Fruit fly (Drosophila melanogaster) whole organism, embryonic: ENCODE results near the gene Pex3.

Source experiments
- CG10147 ChIP-seq: fragments of 200-800 bp; sonication (Bioruptor generic); optimal IDR thresholded peaks from 2 replicates; lab custom pipeline; 2019; ENCODE audit warnings: missing biosample characterization, mild to moderate bottlenecking, missing genetic modification characterization, moderate library complexity
- CG12299 ChIP-seq: fragments of 200-800 bp; sonication (Bioruptor generic); optimal IDR thresholded peaks from 2 replicates; lab custom pipeline; 2018; ENCODE audit warnings: missing biosample characterization, mild to moderate bottlenecking, missing genetic modification characterization
- CG12769 ChIP-seq: fragments of 200-800 bp; sonication (Bioruptor generic); optimal IDR thresholded peaks from 2 replicates; lab custom pipeline; 2019; ENCODE audit warnings: missing biosample characterization, mild to moderate bottlenecking, missing genetic modification characterization, moderate library complexity
- CG13296 ChIP-seq: fragments of 200-800 bp; sonication (Bioruptor generic); optimal IDR thresholded peaks from 3 replicates; lab custom pipeline; 2018; ENCODE audit warnings: missing biosample characterization, mild to moderate bottlenecking, missing genetic modification characterization
- CG15269 ChIP-seq: fragments of 200-800 bp; sonication (Bioruptor generic); optimal IDR thresholded peaks from 2 replicates; lab custom pipeline; 2018; ENCODE audit warnings: missing biosample characterization, mild to moderate bottlenecking, missing genetic modification characterization, moderate library complexity
- CG15479 ChIP-seq: fragments of 200-800 bp; sonication (Bioruptor generic); optimal IDR thresholded peaks from 3 replicates; lab custom pipeline; 2019; ENCODE audit warnings: missing biosample characterization, mild to moderate bottlenecking, missing genetic modification characterization, moderate library complexity
- CG2875 ChIP-seq: fragments of 200-800 bp; sonication (Bioruptor generic); optimal IDR thresholded peaks from 2 replicates; lab custom pipeline; 2017; ENCODE audit warnings: missing biosample characterization, mild to moderate bottlenecking, missing genetic modification characterization, missing genetic modification reagents
- CG3726 ChIP-seq: fragments of 200-800 bp; sonication (Bioruptor generic); IDR thresholded peaks from 3 replicates; pipeline ENCODE4, ENCODE4 v1.3.6; 2022; ENCODE audit warnings: missing biosample characterization, missing genetic modification characterization
- CG42726 ChIP-seq: fragments of 200-800 bp; sonication (Bioruptor generic); IDR thresholded peaks from 2 replicates; pipeline ENCODE4 v1.3.6; 2022; ENCODE audit warnings: missing biosample characterization, missing genetic modification characterization; ENCODE audit not compliant: partially characterized antibody
- CG4424 ChIP-seq: fragments of 200-800 bp; sonication (Bioruptor generic); optimal IDR thresholded peaks from 3 replicates; lab custom pipeline; 2016; ENCODE audit warnings: missing biosample characterization, missing genetic modification characterization
- CG6254 ChIP-seq: fragments of 200-800 bp; sonication (Bioruptor generic); optimal IDR thresholded peaks from 3 replicates; lab custom pipeline; 2017; ENCODE audit warnings: mild to moderate bottlenecking, missing biosample characterization, missing genetic modification reagents, missing genetic modification characterization
- D ChIP-seq, 2 experiments: fragments of 200-800 bp in 1 of 2; fragments of >200 bp in 1 of 2; sonication (Bioruptor generic) in 1 of 2; optimal IDR thresholded peaks; 2 replicates in 1 of 2; 3 replicates in 1 of 2; lab custom pipeline; 2017; ENCODE audit warnings: mild to moderate bottlenecking in 1 of 2, missing biosample characterization in 1 of 2, missing genetic modification characterization in 1 of 2, missing genetic modification reagents in 1 of 2
- Dip2 ChIP-seq: fragments of 200-800 bp; sonication (Bioruptor generic); IDR thresholded peaks from 2 replicates; pipeline ENCODE4 v1.3.6; 2022; ENCODE audit warnings: missing biosample characterization, missing genetic modification characterization
- Ets97D ChIP-seq: fragments of 200-800 bp; sonication (Bioruptor generic); optimal IDR thresholded peaks from 3 replicates; lab custom pipeline; 2016; ENCODE audit warnings: missing biosample characterization, missing genetic modification characterization
- Fer3 ChIP-seq: fragments of 200-800 bp; sonication (Bioruptor generic); optimal IDR thresholded peaks from 2 replicates; lab custom pipeline; 2018; ENCODE audit warnings: missing biosample characterization, mild to moderate bottlenecking, missing genetic modification characterization, moderate library complexity
- HLH3B ChIP-seq: fragments of 200-800 bp; sonication (Bioruptor generic); IDR thresholded peaks from 2 replicates; pipeline ENCODE4 v1.3.6; 2022; ENCODE audit warnings: missing biosample characterization, missing genetic modification characterization
- HLHmδ ChIP-seq: fragments of 200-800 bp; sonication (Bioruptor generic); optimal IDR thresholded peaks from 2 replicates; lab custom pipeline; 2018; ENCODE audit warnings: missing biosample characterization, mild to moderate bottlenecking, missing genetic modification characterization, moderate library complexity
- HmgD ChIP-seq: fragments of 200-800 bp; sonication (Bioruptor generic); optimal IDR thresholded peaks from 3 replicates; lab custom pipeline; 2016; ENCODE audit warnings: missing biosample characterization, missing genetic modification characterization
- Hmr ChIP-seq: fragments of 200-800 bp; sonication (Bioruptor generic); optimal IDR thresholded peaks from 3 replicates; lab custom pipeline; 2017; ENCODE audit warnings: mild to moderate bottlenecking, missing biosample characterization, missing genetic modification reagents, missing genetic modification characterization
- Hr3 ChIP-seq: fragments of 200-800 bp; sonication (Bioruptor generic); optimal IDR thresholded peaks from 3 replicates; lab custom pipeline; 2016; ENCODE audit warnings: missing biosample characterization, missing genetic modification characterization
- Hr51 ChIP-seq, 2 experiments: fragments of 200-800 bp; sonication (Bioruptor generic); optimal IDR thresholded peaks; 2 replicates in 1 of 2; 3 replicates in 1 of 2; lab custom pipeline; 2016 to 2018; ENCODE audit warnings: missing biosample characterization in 2 of 2, missing genetic modification characterization in 2 of 2, mild to moderate bottlenecking in 1 of 2, moderate library complexity in 1 of 2
- MBD-R2 ChIP-seq: fragments of 200-800 bp; sonication (Bioruptor generic); IDR thresholded peaks from 2 replicates; pipeline ENCODE4 v1.3.6; 2022; ENCODE audit warnings: missing biosample characterization, missing genetic modification characterization
- MTF-1 ChIP-seq: fragments of 200-800 bp; sonication (Bioruptor generic); optimal IDR thresholded peaks from 2 replicates; lab custom pipeline; 2018; ENCODE audit warnings: missing biosample characterization, mild to moderate bottlenecking, missing genetic modification characterization, borderline replicate concordance
- PHDP ChIP-seq: fragments of 200-800 bp; sonication (Bioruptor generic); optimal IDR thresholded peaks from 3 replicates; lab custom pipeline; 2018; ENCODE audit warnings: missing biosample characterization, mild to moderate bottlenecking, missing genetic modification characterization, moderate library complexity
- Rx ChIP-seq: fragments of 200-800 bp; sonication (Bioruptor generic); IDR thresholded peaks from 2 replicates; pipeline ENCODE4 v1.3.6; 2022; ENCODE audit warnings: missing biosample characterization, missing genetic modification characterization
- Scr ChIP-seq: fragments of 200-800 bp; sonication (Bioruptor generic); IDR thresholded peaks from 2 replicates; pipeline ENCODE4 v1.3.6; 2022; ENCODE audit warnings: missing biosample characterization, missing genetic modification characterization; ENCODE audit not compliant: partially characterized antibody
- ato ChIP-seq: fragments of 200-800 bp; sonication (Bioruptor generic); IDR thresholded peaks from 2 replicates; pipeline ENCODE4 v1.3.6; 2022; ENCODE audit warnings: missing biosample characterization, missing genetic modification characterization; ENCODE audit not compliant: partially characterized antibody
- bsh ChIP-seq, 2 experiments: fragments of 200-800 bp; sonication (Bioruptor generic); optimal IDR thresholded peaks; 2 replicates each; lab custom pipeline; 2017 to 2018; ENCODE audit warnings: mild to moderate bottlenecking in 2 of 2, missing biosample characterization in 2 of 2, missing genetic modification characterization in 2 of 2, moderate library complexity in 1 of 2
- cas ChIP-seq: fragments of 200-800 bp; sonication (Bioruptor generic); IDR thresholded peaks from 2 replicates; pipeline ENCODE4 v1.3.6; 2022; ENCODE audit warnings: missing biosample characterization, missing genetic modification characterization
- esg ChIP-seq: fragments of 200-800 bp; sonication (Bioruptor generic); conservative IDR thresholded peaks from 2 replicates; pipeline ENCODE4 v1.3.6; 2022; ENCODE audit warnings: missing biosample characterization, missing genetic modification characterization
- eve ChIP-seq, 2 experiments: fragments of >200 bp; optimal IDR thresholded peaks; 2 replicates each; lab custom pipeline; 2017; ENCODE audit warnings: missing biosample characterization in 2 of 2, missing genetic modification characterization in 2 of 2
- fd64A ChIP-seq: fragments of 200-800 bp; sonication (Bioruptor generic); optimal IDR thresholded peaks from 3 replicates; lab custom pipeline; 2018; ENCODE audit warnings: missing biosample characterization, mild to moderate bottlenecking, missing genetic modification characterization
- gsb ChIP-seq: fragments of 200-800 bp; sonication (Bioruptor generic); IDR thresholded peaks from 2 replicates; pipeline ENCODE4 v1.3.6; 2022; ENCODE audit warnings: missing biosample characterization, missing genetic modification characterization
- ham ChIP-seq: fragments of 200-800 bp; sonication (Bioruptor generic); IDR thresholded peaks from 2 replicates; pipeline ENCODE4 v1.3.6; 2022; ENCODE audit warnings: missing biosample characterization, missing genetic modification characterization
- her ChIP-seq: fragments of 200-800 bp; sonication (Bioruptor generic); optimal IDR thresholded peaks from 2 replicates; lab custom pipeline; 2016; ENCODE audit warnings: missing biosample characterization, missing genetic modification characterization
- insv ChIP-seq, 2 experiments: fragments of 200-800 bp; sonication (Bioruptor generic); optimal IDR thresholded peaks; 3 replicates each; lab custom pipeline; 2016 to 2018; ENCODE audit warnings: missing biosample characterization in 2 of 2, missing genetic modification characterization in 2 of 2
- knrl ChIP-seq: fragments of 200-800 bp; sonication (Bioruptor generic); IDR thresholded peaks from 3 replicates; pipeline ENCODE4 v1.3.6; 2022; ENCODE audit warnings: missing biosample characterization, missing genetic modification characterization; ENCODE audit not compliant: partially characterized antibody
- org-1 ChIP-seq: fragments of 200-800 bp; sonication (Bioruptor generic); optimal IDR thresholded peaks from 2 replicates; lab custom pipeline; 2017; ENCODE audit warnings: missing biosample characterization, missing genetic modification characterization
- pb ChIP-seq: fragments of 200-800 bp; sonication (Bioruptor generic); optimal IDR thresholded peaks from 3 replicates; lab custom pipeline; 2016; ENCODE audit warnings: missing biosample characterization, missing genetic modification characterization
- ranshi ChIP-seq: fragments of 200-800 bp; sonication (Bioruptor generic); IDR thresholded peaks from 2 replicates; pipeline ENCODE4 v1.3.6; 2022; ENCODE audit warnings: missing biosample characterization, missing genetic modification characterization
- seq ChIP-seq: fragments of 200-800 bp; sonication (Bioruptor generic); IDR thresholded peaks from 2 replicates; pipeline ENCODE4 v1.3.6; 2022; ENCODE audit warnings: missing biosample characterization, missing genetic modification characterization
- so ChIP-seq: fragments of 200-800 bp; sonication (Bioruptor generic); IDR thresholded peaks from 3 replicates; pipeline ENCODE4 v1.3.6; 2022; ENCODE audit warnings: missing biosample characterization, missing genetic modification characterization
- tna ChIP-seq: fragments of 200-800 bp; sonication (Bioruptor generic); IDR thresholded peaks from 2 replicates; pipeline ENCODE4 v1.3.6; 2022; ENCODE audit warnings: missing biosample characterization, missing genetic modification characterization; ENCODE audit not compliant: partially characterized antibody
- unpg ChIP-seq: fragments of 200-800 bp; sonication (Bioruptor generic); optimal IDR thresholded peaks from 3 replicates; lab custom pipeline; 2018; ENCODE audit warnings: missing biosample characterization, mild to moderate bottlenecking, missing genetic modification characterization, moderate library complexity
- vfl ChIP-seq: fragments of 200-800 bp; sonication (Bioruptor generic); optimal IDR thresholded peaks from 2 replicates; lab custom pipeline; 2016; ENCODE audit warnings: missing biosample characterization, missing genetic modification characterization
- zf30C ChIP-seq: fragments of 200-800 bp; sonication (Bioruptor generic); optimal IDR thresholded peaks from 3 replicates; lab custom pipeline; 2018; ENCODE audit warnings: missing biosample characterization, mild to moderate bottlenecking, missing genetic modification characterization
- zfh2 ChIP-seq: fragments of 200-800 bp; sonication (Bioruptor generic); optimal IDR thresholded peaks from 2 replicates; lab custom pipeline; 2016; ENCODE audit warnings: missing biosample characterization, missing genetic modification characterization

The Pex3 gene

DNA sequence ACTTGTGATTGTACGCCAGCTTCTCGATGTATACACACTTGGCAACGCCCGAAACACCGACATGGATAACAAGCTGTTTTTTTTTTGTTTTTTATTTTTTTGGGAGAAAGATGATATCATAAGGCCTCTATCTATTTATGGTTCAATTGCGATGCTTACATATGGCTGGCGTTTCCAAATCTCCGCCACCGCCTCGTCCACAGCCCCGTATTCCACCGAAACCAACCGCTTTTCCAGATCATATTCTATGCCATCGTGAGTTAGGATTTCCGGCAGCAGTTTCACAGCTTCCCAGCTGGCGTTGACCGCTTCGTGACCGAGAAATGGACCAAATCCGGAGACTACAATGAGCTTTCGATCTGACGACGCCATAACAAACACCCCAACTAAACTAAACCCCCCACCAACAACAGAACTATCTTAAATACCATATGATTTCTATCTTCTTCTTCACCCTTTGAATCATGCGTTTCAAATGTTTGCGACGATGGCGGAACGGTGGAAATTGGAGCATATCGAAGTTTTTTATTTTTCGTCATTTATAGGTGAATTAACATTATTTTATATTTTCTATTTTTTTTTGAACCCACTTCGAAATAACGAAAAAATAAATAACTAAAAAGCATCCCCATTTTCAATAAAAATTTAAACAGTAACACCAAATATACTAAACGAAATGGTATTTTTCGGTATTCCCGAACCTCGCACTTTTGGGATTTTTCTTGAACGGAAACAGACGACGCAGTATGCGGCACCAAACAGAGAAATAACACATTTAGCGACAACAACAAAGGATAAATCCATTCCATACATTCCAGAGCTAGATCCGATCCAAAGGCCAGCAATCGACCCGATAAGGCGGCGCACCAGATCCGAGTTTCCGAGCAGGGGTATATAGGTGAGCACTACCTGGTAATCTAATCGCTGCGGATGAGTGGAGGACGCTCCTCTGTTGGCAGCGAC is at the start of gene Pex3, which contains the start of gene CG32147 (continued):
- TF ChIP-seq insv (GFP tag; optimal IDR thresholded peaks at IDR 0.05; lab: Kevin White, UChicago) (no peak), CG2875 (GFP tag; lab: Kevin White, UChicago) (peak; percentile 2), CG3726 (GFP tag; lab: Robert Waterston, UW) (no peak), CG12769 (peak; percentile 35), MBD-R2 (GFP tag; lab: Robert Waterston, UW) (peak; percentile 45; the same call in 1 of the 2 replicates), CG12299 (tag; lab: Kevin White, UChicago) (peak; percentile 8), CG4424 (no peak), fd64A (GFP tag; lab: Kevin White, UChicago) (no peak), PHDP (tag; lab: Kevin White, UChicago) (peak; percentile 17), esg (no peak), CG10147 (peak; percentile 42), vfl (GFP tag; lab: Kevin White, UChicago) (no peak), Dip2 (no peak), Fer3 (tag; lab: Kevin White, UChicago) (no peak), Ets97D (GFP tag; lab: Kevin White, UChicago) (peak; percentile 58), CG6254 (peak; percentile 12), MTF-1 (GFP tag; lab: Kevin White, UChicago) (no peak), eve (GFP tag; optimal IDR thresholded peaks at IDR 0.05; lab: Kevin White, UChicago) (no peak), CG42726 (GFP tag; lab: Robert Waterston, UW) (no peak), cas (GFP tag; lab: Robert Waterston, UW) (no peak), Scr (GFP tag; lab: Robert Waterston, UW) (no peak; the same call in 1 of the 2 replicates), org-1 (GFP tag; lab: Kevin White, UChicago) (no peak), knrl (no peak), Hr51 (GFP tag; optimal IDR thresholded peaks at IDR 0.05; lab: Kevin White, UChicago) (no peak), gsb (GFP tag; lab: Robert Waterston, UW) (no peak), HmgD (no peak), seq (GFP tag; lab: Robert Waterston, UW) (no peak), Rx (no peak), CG15269 (no peak), pb (GFP tag; lab: Kevin White, UChicago) (no peak), HLH3B (no peak), Hr3 (GFP tag; lab: Kevin White, UChicago) (no peak), tna (GFP tag; lab: Robert Waterston, UW) (no peak), Hmr (GFP tag; lab: Kevin White, UChicago) (peak; percentile 12), ham (GFP tag; lab: Robert Waterston, UW) (no peak), unpg (no peak), HLHmδ (no peak), so (GFP tag; lab: Robert Waterston, UW) (no peak), ranshi (no peak), zfh2 (GFP tag; lab: Kevin White, UChicago) (no peak), bsh (GFP tag; optimal IDR thresholded peaks at IDR 0.05; lab: Kevin White, UChicago) (no peak), ato (GFP tag; lab: Robert Waterston, UW) (no peak), zf30C (GFP tag; lab: Kevin White, UChicago) (no peak), D (optimal IDR thresholded peaks at IDR 0.05; lab: Kevin White, UChicago) (no peak), D (GFP tag; optimal IDR thresholded peaks at IDR 0.05; lab: Kevin White, UChicago) (no peak), CG15479 (GFP tag; lab: Kevin White, UChicago) (no peak), her (GFP tag; lab: Kevin White, UChicago) (no peak), CG13296 (no peak)
